Worm (Caenorhabditis elegans) whole organism, L2 larva: ENCODE measurements around the gene vps-54.
A peak's percentile ranks its signal among the peaks of the same experiment; 100 is the strongest.

Experiments
- C34F6.9 ChIP-seq: fragments of 150-350 bp; optimal IDR thresholded peaks from 2 replicates; lab custom pipeline; 2014; ENCODE audit warnings: missing biosample characterization, missing genetic modification characterization
- R02D3.7 ChIP-seq: fragments of 150-350 bp; optimal IDR thresholded peaks from 2 replicates; lab custom pipeline; 2014; ENCODE audit warnings: missing biosample characterization, missing genetic modification characterization
- Y55F3AM.14 ChIP-seq: fragments of 200-800 bp; sonication (Bioruptor generic); optimal IDR thresholded peaks from 2 replicates; lab custom pipeline; 2018; ENCODE audit warnings: mild to moderate bottlenecking, missing genetic modification characterization, missing compliant biosample characterization
- alr-1 ChIP-seq: fragments of 150-350 bp; optimal IDR thresholded peaks from 2 replicates; lab custom pipeline; 2014; ENCODE audit warnings: missing biosample characterization, missing genetic modification characterization
- aly-2 ChIP-seq: fragments of 150-350 bp; optimal IDR thresholded peaks from 2 replicates; lab custom pipeline; 2014; ENCODE audit warnings: missing biosample characterization, missing genetic modification characterization
- ama-1 ChIP-seq: fragments of 150-350 bp; optimal IDR thresholded peaks from 2 replicates; lab custom pipeline; 2018; ENCODE audit warnings: inconsistent platforms
- blmp-1 ChIP-seq: sonication (generic microtip); optimal IDR thresholded peaks from 2 replicates; lab custom pipeline; 2017; ENCODE audit warnings: missing genetic modification characterization, mild to moderate bottlenecking, missing compliant biosample characterization, antibody characterized with exemption, moderate library complexity; ENCODE audit not compliant: insufficient read depth
- ceh-16 ChIP-seq: fragments of 150-350 bp; optimal IDR thresholded peaks from 2 replicates; lab custom pipeline; 2014; ENCODE audit warnings: missing biosample characterization, missing genetic modification characterization
- crh-2 ChIP-seq: sonication (generic microtip); optimal IDR thresholded peaks from 2 replicates; lab custom pipeline; 2017; ENCODE audit warnings: missing biosample characterization, missing genetic modification characterization
- elt-3 ChIP-seq: sonication (generic microtip); optimal IDR thresholded peaks from 2 replicates; lab custom pipeline; 2017; ENCODE audit warnings: missing biosample characterization, missing genetic modification characterization
- fos-1 ChIP-seq: fragments of 150-350 bp; optimal IDR thresholded peaks from 2 replicates; lab custom pipeline; 2014; ENCODE audit warnings: missing biosample characterization, missing genetic modification characterization
- gmeb-1 ChIP-seq: fragments of 150-350 bp; optimal IDR thresholded peaks from 2 replicates; lab custom pipeline; 2014; ENCODE audit warnings: missing biosample characterization, missing genetic modification characterization
- lin-11 ChIP-seq: fragments of 150-350 bp; sonication (generic microtip); optimal IDR thresholded peaks from 2 replicates; lab custom pipeline; 2014; ENCODE audit warnings: missing biosample characterization, missing genetic modification characterization, inconsistent platforms, mixed read lengths
- lin-13 ChIP-seq: fragments of 150-350 bp; optimal IDR thresholded peaks from 2 replicates; lab custom pipeline; 2014; ENCODE audit warnings: missing biosample characterization, missing genetic modification reagents, missing genetic modification characterization
- mab-5 ChIP-seq: fragments of 150-350 bp; optimal IDR thresholded peaks from 2 replicates; lab custom pipeline; 2014; ENCODE audit warnings: missing biosample characterization, missing genetic modification characterization
- nhr-10 ChIP-seq: sonication (generic microtip); optimal IDR thresholded peaks from 2 replicates; lab custom pipeline; 2017; ENCODE audit warnings: missing biosample characterization, missing genetic modification characterization
- nhr-11 ChIP-seq: fragments of 150-350 bp; optimal IDR thresholded peaks from 2 replicates; lab custom pipeline; 2014; ENCODE audit warnings: missing biosample characterization, missing genetic modification characterization
- nhr-12 ChIP-seq: fragments of 150-350 bp; optimal IDR thresholded peaks from 2 replicates; lab custom pipeline; 2014; ENCODE audit warnings: missing biosample characterization, missing genetic modification characterization
- nhr-129 ChIP-seq: fragments of 150-350 bp; optimal IDR thresholded peaks from 2 replicates; lab custom pipeline; 2014; ENCODE audit warnings: missing biosample characterization, missing genetic modification characterization
- nhr-23 ChIP-seq: fragments of 150-350 bp; optimal IDR thresholded peaks from 2 replicates; lab custom pipeline; 2014; ENCODE audit warnings: missing biosample characterization, missing genetic modification reagents, missing genetic modification characterization
- nhr-25 ChIP-seq: fragments of 150-350 bp; sonication (generic microtip); optimal IDR thresholded peaks from 3 replicates; lab custom pipeline; 2014; ENCODE audit warnings: missing biosample characterization, missing genetic modification characterization
- nhr-6 ChIP-seq: fragments of 150-350 bp; optimal IDR thresholded peaks from 2 replicates; lab custom pipeline; 2014; ENCODE audit warnings: missing biosample characterization, missing genetic modification characterization
- peb-1 ChIP-seq: fragments of 150-350 bp; optimal IDR thresholded peaks from 2 replicates; lab custom pipeline; 2014; ENCODE audit warnings: missing biosample characterization, missing genetic modification characterization
- sma-9 ChIP-seq, 2 experiments: fragments of 150-350 bp in 1 of 2; sonication (generic microtip) in 1 of 2; optimal IDR thresholded peaks; 2 replicates each; lab custom pipeline; 2014 to 2016; ENCODE audit warnings: missing genetic modification characterization in 2 of 2, mild to moderate bottlenecking in 1 of 2, missing biosample characterization in 1 of 2, missing compliant biosample characterization in 1 of 2, missing genetic modification reagents in 1 of 2, moderate library complexity in 1 of 2
- snpc-4 ChIP-seq: fragments of 150-350 bp; optimal IDR thresholded peaks from 2 replicates; lab custom pipeline; 2014; ENCODE audit warnings: missing biosample characterization, missing genetic modification characterization
- unc-39 ChIP-seq: fragments of 150-350 bp; optimal IDR thresholded peaks from 2 replicates; lab custom pipeline; 2014; ENCODE audit warnings: missing biosample characterization, missing genetic modification characterization
- unc-55 ChIP-seq: fragments of 150-350 bp; sonication (generic microtip); optimal IDR thresholded peaks from 3 replicates; lab custom pipeline; 2014; ENCODE audit warnings: missing biosample characterization, missing genetic modification reagents, missing genetic modification characterization
- unc-62 ChIP-seq: fragments of 150-350 bp; optimal IDR thresholded peaks from 2 replicates; lab custom pipeline; 2014; ENCODE audit warnings: missing biosample characterization, missing genetic modification reagents, missing genetic modification characterization
- zag-1 ChIP-seq: fragments of 150-350 bp; optimal IDR thresholded peaks from 2 replicates; lab custom pipeline; 2014; ENCODE audit warnings: missing biosample characterization, missing genetic modification characterization
- ztf-11 ChIP-seq: sonication (generic microtip); optimal IDR thresholded peaks from 2 replicates; lab custom pipeline; 2017; ENCODE audit warnings: missing biosample characterization, missing genetic modification characterization

The vps-54 gene

ce11 chrV:10576319-10576718 lies at the start of gene vps-54:
Gene vps-54 (minus strand): TSS chrV:10576419.
- TF ChIP-seq zag-1 (tag; lab: Kevin White, UChicago) (no peak), nhr-23 (no peak), nhr-11 (no peak)
- TF ChIP-seq, all 48 proteins: peak for 0

ce11 chrV:10615496-10615895 lies 39.3 kb upstream of the vps-54 start, which contains the start of gene H09F14.1:
Gene H09F14.1 (minus strand): TSS chrV:10615596.
- TF ChIP-seq nhr-6: no peak
- TF ChIP-seq lin-11: no peak
- TF ChIP-seq sma-9 (GFP tag; optimal IDR thresholded peaks at IDR 0.05; lab: Kevin White, UChicago): no peak
- TF ChIP-seq sma-9 (tag; optimal IDR thresholded peaks at IDR 0.05; lab: Kevin White, UChicago): no peak
- TF ChIP-seq R02D3.7: no peak
- TF ChIP-seq ztf-11 (tag; lab: Kevin White, UChicago): no peak
- no peak for TF ChIP-seq Y55F3AM.14 (GFP tag; lab: Kevin White, UChicago)
- TF ChIP-seq nhr-10: no peak
- no peak for TF ChIP-seq unc-62
- no peak for TF ChIP-seq elt-3
- no peak for TF ChIP-seq mab-5 (tag; lab: Kevin White, UChicago)
- no peak for TF ChIP-seq nhr-12 (tag; lab: Kevin White, UChicago)
- no peak for TF ChIP-seq blmp-1 (tag; lab: Kevin White, UChicago)
- TF ChIP-seq unc-39 (tag; lab: Kevin White, UChicago): no peak
- no peak for TF ChIP-seq nhr-23
- no peak for TF ChIP-seq alr-1
- no peak for TF ChIP-seq peb-1 (tag; lab: Kevin White, UChicago)

DNA sequence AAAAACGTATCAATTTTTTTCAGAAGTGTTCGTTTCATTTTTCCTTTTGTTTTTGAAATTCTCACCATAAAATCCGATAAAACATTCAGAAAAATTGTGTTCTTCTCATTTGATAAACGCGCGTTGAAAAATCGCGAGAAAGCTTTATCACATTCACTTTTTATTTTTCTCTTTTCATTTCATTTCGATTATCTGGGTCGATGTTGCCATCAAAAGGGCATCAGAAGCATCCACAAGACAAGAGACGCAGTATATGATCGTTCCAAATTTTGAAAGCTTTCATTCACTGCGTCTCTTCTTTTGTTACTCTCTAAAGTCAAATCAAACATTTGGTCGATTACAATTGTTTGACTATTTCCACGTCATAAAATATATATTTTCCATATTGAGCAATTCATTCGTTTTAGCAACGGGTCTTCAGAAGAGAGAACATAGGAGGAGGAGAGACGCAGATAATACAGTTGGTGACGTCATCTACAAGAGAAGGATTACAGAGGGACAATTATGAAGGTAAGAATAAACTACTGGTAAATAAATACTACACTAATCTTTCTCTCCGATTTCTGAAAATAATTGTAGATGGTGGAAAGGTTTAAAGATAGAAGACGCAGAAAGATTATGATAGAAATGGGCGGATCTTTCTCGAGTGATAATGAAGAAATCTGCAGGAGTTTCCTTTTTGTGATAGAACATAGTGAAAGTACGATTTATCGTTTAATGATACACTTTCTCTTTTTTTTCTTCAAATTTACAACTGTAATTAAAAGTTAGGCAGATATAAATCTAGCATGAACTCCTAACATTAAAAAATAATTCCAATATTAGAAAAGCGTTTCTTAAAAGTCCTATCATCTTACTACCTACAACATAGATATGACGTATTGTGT lies 26.1 kb upstream of the vps-54 start, which contains the start of gene H27A22.1:
H27A22.1 (plus strand) TSS at position 505 of the 887 bp plus-strand sequence.
- TF ChIP-seq blmp-1 (tag; lab: Kevin White, UChicago): peak; percentile 95
- TF ChIP-seq nhr-129 (tag; lab: Kevin White, UChicago): no peak
- TF ChIP-seq nhr-25 (tag; lab: Kevin White, UChicago): peak; percentile 9

DNA sequence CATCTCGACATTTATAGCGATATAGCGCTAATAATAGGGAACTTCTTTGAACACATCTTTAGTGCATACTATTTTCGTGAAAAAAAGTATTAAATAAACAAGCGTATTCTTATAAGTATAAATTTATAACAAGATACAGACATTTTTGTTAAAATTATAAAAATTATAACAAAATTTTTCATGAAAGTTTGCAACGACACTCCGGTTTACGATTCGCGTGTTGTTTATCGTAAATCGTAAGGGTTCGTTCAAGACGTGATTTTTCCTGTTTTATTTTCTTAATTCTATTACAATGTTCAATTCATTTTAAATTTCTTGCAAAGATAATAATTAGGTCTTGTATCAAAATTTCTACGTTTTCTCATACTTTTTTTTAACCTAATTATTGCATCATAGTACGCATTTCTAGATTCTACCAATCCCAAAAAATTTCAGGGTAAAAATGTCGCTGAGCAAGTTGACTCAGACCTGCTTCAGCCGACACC lies 22.5 kb upstream of the vps-54 start, which contains the start of gene scpl-4:
scpl-4 (plus strand) TSS at position 435 of the 485 bp plus-strand sequence.
- no peak for TF ChIP-seq lin-13 (GFP tag; lab: Kevin White, UChicago)
- TF ChIP-seq ceh-16: no peak
- TF ChIP-seq snpc-4: no peak
- TF ChIP-seq aly-2 (tag; lab: Kevin White, UChicago): no peak
- TF ChIP-seq unc-55 (GFP tag; lab: Kevin White, UChicago): peak; percentile 36

- TF ChIP-seq snpc-4: no peak
- TF ChIP-seq ztf-11 (tag; lab: Kevin White, UChicago): no peak
- TF ChIP-seq elt-3: no peak
- TF ChIP-seq fos-1 (tag; lab: Kevin White, UChicago): no peak
- TF ChIP-seq nhr-12 (tag; lab: Kevin White, UChicago): no peak
- no peak for TF ChIP-seq gmeb-1 (tag; lab: Kevin White, UChicago)
- no peak for TF ChIP-seq C34F6.9 (tag; lab: Kevin White, UChicago)
- no peak for TF ChIP-seq crh-2 (tag; lab: Kevin White, UChicago)
- TF ChIP-seq mab-5 (tag; lab: Kevin White, UChicago): no peak
These were observed 21.0 kb upstream of the vps-54 start, which contains the start of gene T21C9.13 for ce11 chrV:10597234-10597633. Gene T21C9.13 (plus strand): TSS chrV:10597266.

DNA sequence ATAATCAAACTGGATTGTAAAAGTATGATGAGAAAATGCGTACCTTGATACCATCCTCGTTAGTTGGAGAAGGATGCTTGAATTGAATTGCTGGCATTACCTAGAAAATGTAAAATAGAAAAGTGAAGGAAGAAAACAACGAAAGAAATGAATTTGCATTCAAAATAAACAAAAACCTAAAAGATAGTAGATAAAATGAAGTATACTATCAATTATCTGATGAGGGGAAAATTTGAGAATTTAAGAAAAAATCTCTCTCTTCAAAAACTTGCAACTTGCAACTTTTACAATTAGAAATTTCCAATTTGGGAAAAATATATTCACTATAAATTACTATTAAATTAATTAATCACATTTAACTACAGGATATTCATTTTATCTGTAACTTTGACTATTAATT lies 18.6 kb upstream of the vps-54 start, which contains the start of gene T21C9.11:
T21C9.11 (minus strand) TSS at position 101 of the 400 bp plus-strand sequence.
- no peak for TF ChIP-seq nhr-11
- no peak for TF ChIP-seq ama-1
